Fruit fly (Drosophila melanogaster) S2 (cell line): ENCODE results near the gene gudu.

Experiments
- CG8478 ChIP-seq: fragments of >200 bp; optimal IDR thresholded peaks from 2 replicates; lab custom pipeline; 2018
- CTCF ChIP-seq, 2 experiments: fragments of >200 bp; optimal IDR thresholded peaks; 2 replicates each; lab custom pipeline; 2018

dm6 chr2L:7425690-7426056 lies 37.4 kb downstream of the gudu start:
- TF ChIP-seq CTCF (optimal IDR thresholded peaks at IDR 0.05; lab: Kevin White, UChicago): no peak
- no peak for TF ChIP-seq CG8478
